Fruit fly (Drosophila melanogaster) whole organism, pupa: ENCODE data around the gene CG9582.

Experiments used
- CG10348 ChIP-seq: fragments of 200-800 bp; sonication (Bioruptor generic); IDR thresholded peaks from 2 replicates; pipeline ENCODE4 v1.3.6; 2022; ENCODE audit warnings: missing biosample characterization, missing genetic modification characterization
- CG12605 ChIP-seq: fragments of 200-800 bp; sonication (Bioruptor generic); IDR thresholded peaks from 2 replicates; pipeline ENCODE4 v1.3.6; 2022; ENCODE audit warnings: missing biosample characterization, missing genetic modification characterization
- CG13204 ChIP-seq: fragments of 200-800 bp; sonication (Bioruptor generic); optimal IDR thresholded peaks from 2 replicates; lab custom pipeline; 2018; ENCODE audit warnings: missing biosample characterization, mild to moderate bottlenecking, missing genetic modification characterization, moderate library complexity
- CG14655 ChIP-seq: fragments of 200-800 bp; sonication (Bioruptor generic); optimal IDR thresholded peaks from 3 replicates; lab custom pipeline; 2017; ENCODE audit warnings: mild to moderate bottlenecking, missing biosample characterization, missing genetic modification reagents, missing genetic modification characterization
- CG15710 ChIP-seq: fragments of 200-800 bp; sonication (Bioruptor generic); optimal IDR thresholded peaks from 2 replicates; lab custom pipeline; 2018; ENCODE audit warnings: missing biosample characterization, mild to moderate bottlenecking, missing genetic modification characterization, moderate library complexity
- CG17806 ChIP-seq: fragments of 200-800 bp; sonication (Bioruptor generic); optimal IDR thresholded peaks from 2 replicates; lab custom pipeline; 2018; ENCODE audit warnings: missing biosample characterization, mild to moderate bottlenecking, missing genetic modification characterization, moderate library complexity
- CG32121 ChIP-seq: fragments of 200-800 bp; sonication (Bioruptor generic); IDR thresholded peaks from 2 replicates; pipeline ENCODE4 v1.3.6; 2022; ENCODE audit warnings: missing biosample characterization, missing genetic modification characterization
- CG34367 ChIP-seq: fragments of 200-800 bp; sonication (Bioruptor generic); optimal IDR thresholded peaks from 2 replicates; lab custom pipeline; 2018; ENCODE audit warnings: missing biosample characterization, mild to moderate bottlenecking, missing genetic modification characterization
- CG4496 ChIP-seq: fragments of 200-800 bp; sonication (Bioruptor generic); IDR thresholded peaks from 3 replicates; pipeline ENCODE4 v1.3.6; 2022; ENCODE audit warnings: missing biosample characterization, missing genetic modification characterization
- CG8159 ChIP-seq: fragments of 200-800 bp; sonication (Bioruptor generic); optimal IDR thresholded peaks from 3 replicates; lab custom pipeline; 2018; ENCODE audit warnings: missing biosample characterization, mild to moderate bottlenecking, missing genetic modification characterization, moderate library complexity
- CG8301 ChIP-seq: fragments of 200-800 bp; sonication (Bioruptor generic); optimal IDR thresholded peaks from 2 replicates; lab custom pipeline; 2018; ENCODE audit warnings: missing biosample characterization, mild to moderate bottlenecking, missing genetic modification characterization
- CG9948 ChIP-seq: fragments of 200-800 bp; sonication (Bioruptor generic); optimal IDR thresholded peaks from 2 replicates; lab custom pipeline; 2018; ENCODE audit warnings: missing biosample characterization, mild to moderate bottlenecking, missing genetic modification characterization, moderate library complexity
- D1 ChIP-seq: fragments of 200-800 bp; sonication (Bioruptor generic); optimal IDR thresholded peaks from 2 replicates; lab custom pipeline; 2018; ENCODE audit warnings: missing biosample characterization, mild to moderate bottlenecking, missing genetic modification characterization, moderate library complexity
- EcR ChIP-seq: fragments of 200-800 bp; sonication (Bioruptor generic); optimal IDR thresholded peaks from 3 replicates; lab custom pipeline; 2019; ENCODE audit warnings: missing biosample characterization, missing genetic modification characterization, mild to moderate bottlenecking, moderate library complexity, missing genetic modification reagents
- Ets98B ChIP-seq: fragments of 200-800 bp; sonication (Bioruptor generic); IDR thresholded peaks from 2 replicates; pipeline ENCODE4 v1.3.6; 2022; ENCODE audit warnings: missing biosample characterization, missing genetic modification characterization
- Pif1A ChIP-seq: fragments of 200-800 bp; sonication (Bioruptor generic); optimal IDR thresholded peaks from 3 replicates; lab custom pipeline; 2016; ENCODE audit warnings: missing biosample characterization, missing genetic modification characterization
- Pif1B ChIP-seq: fragments of 200-800 bp; sonication (Bioruptor generic); optimal IDR thresholded peaks from 3 replicates; lab custom pipeline; 2016; ENCODE audit warnings: missing biosample characterization, missing genetic modification characterization
- Snoo ChIP-seq: fragments of 200-800 bp; sonication (Bioruptor generic); optimal IDR thresholded peaks from 3 replicates; lab custom pipeline; 2017; ENCODE audit warnings: missing biosample characterization, mild to moderate bottlenecking, missing genetic modification characterization, inconsistent platforms
- fd96Ca ChIP-seq: fragments of 200-800 bp; sonication (Bioruptor generic); IDR thresholded peaks from 3 replicates; pipeline ENCODE4 v1.3.6; 2022; ENCODE audit warnings: missing biosample characterization, missing genetic modification characterization
- gl ChIP-seq: fragments of 200-800 bp; sonication (Bioruptor generic); optimal IDR thresholded peaks from 2 replicates; lab custom pipeline; 2018; ENCODE audit warnings: missing biosample characterization, mild to moderate bottlenecking, missing genetic modification characterization
- rn ChIP-seq: fragments of 200-800 bp; sonication (Bioruptor generic); IDR thresholded peaks from 2 replicates; pipeline ENCODE4 v1.3.6; 2022; ENCODE audit warnings: missing biosample characterization, missing genetic modification characterization

The CG9582 gene

DNA sequence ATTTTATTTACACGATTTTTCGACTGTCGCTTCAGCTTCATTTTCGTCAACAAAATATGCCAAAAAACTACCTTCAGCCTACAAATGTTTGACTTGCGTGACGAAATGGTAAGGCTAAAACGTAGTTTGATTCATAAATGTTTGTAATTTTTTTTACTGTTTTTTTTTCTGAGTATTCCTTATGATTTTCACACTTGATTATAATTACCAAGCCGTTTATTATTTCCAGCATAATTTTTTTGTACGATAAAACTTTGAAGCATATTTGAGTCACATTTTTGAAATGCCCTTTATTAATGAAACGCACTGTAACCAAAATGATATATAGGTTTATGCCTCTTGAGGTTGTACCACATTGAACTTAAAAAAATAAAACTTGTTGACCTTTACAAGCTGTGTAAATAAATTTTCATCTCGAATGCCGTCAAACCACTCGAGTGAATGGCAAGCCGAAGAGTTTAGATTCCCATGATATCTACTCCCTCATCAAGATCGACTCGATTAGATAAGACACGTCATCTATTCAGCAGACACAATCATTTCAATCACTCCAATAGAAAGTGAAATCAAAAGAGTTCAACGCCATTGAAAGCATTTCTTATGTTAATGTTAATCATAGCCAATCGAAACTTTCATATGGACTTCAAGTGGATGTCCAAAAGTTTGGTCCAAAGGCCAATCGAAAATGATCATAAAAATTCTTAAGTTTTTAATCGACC is 48.9 kb downstream of the CG9582 start:
- TF ChIP-seq CG4496 (GFP tag; lab: Robert Waterston, UW): no peak
- TF ChIP-seq CG8159 (tag; lab: Kevin White, UChicago): no peak
- no peak for TF ChIP-seq rn
- TF ChIP-seq D1: no peak
- no peak for TF ChIP-seq Ets98B (GFP tag; lab: Robert Waterston, UW)
- TF ChIP-seq CG17806: no peak
- no peak for TF ChIP-seq Pif1B (GFP tag; lab: Kevin White, UChicago)
- TF ChIP-seq Pif1A (GFP tag; lab: Kevin White, UChicago): no peak
- no peak for TF ChIP-seq CG13204
- TF ChIP-seq CG12605 (GFP tag; lab: Robert Waterston, UW): no peak
- no peak for TF ChIP-seq CG32121 (GFP tag; lab: Robert Waterston, UW)
- TF ChIP-seq CG34367 (tag; lab: Kevin White, UChicago): no peak
- TF ChIP-seq CG14655 (GFP tag; lab: Kevin White, UChicago): no peak
- no peak for TF ChIP-seq CG8301 (tag; lab: Kevin White, UChicago)
- no peak for TF ChIP-seq fd96Ca
- TF ChIP-seq CG10348: no peak
- no peak for TF ChIP-seq Snoo (tag; lab: Kevin White, UChicago)
- TF ChIP-seq gl (tag; lab: Kevin White, UChicago): no peak
- no peak for TF ChIP-seq EcR (GFP tag; lab: Kevin White, UChicago)
- TF ChIP-seq CG15710 (tag; lab: Kevin White, UChicago): no peak

DNA sequence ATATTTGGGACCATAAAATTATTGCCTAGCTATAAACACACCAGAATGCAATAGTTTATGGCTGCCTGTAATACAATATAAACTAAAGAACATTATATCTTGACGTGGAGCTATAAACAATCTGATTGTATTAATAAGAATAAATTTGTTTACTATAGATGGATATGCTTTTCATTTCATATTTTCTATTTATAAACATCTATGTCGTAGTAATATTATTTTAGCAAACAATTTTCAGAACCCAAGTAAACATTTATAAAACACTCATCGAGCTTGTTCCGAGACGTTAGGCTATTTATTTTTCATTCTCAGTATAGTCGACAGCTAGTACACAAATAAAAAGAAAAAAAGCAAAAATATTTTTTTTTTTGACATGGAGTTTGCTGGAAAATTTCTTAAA is 51.3 kb downstream of the CG9582 start, which contains the start of gene CG18662:
CG18662 (plus strand) TSS at position 301 of the 400 bp plus-strand sequence.
- TF ChIP-seq rn (no peak), Pif1B (GFP tag; lab: Kevin White, UChicago) (no peak)

DNA sequence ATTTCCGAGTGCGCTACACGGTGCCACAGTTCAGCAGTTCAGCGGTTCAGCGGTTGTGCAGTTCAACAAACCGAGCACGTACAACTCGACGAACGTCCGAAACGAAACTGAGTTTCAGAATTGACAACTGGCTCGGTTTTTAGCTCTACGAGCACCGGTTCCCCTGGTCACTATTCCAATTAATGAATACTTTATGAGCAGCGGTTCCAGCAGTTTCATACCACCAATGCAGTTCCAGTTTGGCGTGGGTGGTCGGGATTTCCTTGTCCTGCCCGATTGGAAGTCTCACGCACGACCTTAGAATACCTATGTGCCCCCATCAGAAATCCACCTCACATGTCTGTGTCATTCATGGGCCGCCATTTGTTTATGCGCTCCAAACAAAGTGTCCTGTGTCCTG is 56.3 kb downstream of the CG9582 start, which contains the start of gene CG9541:
CG9541 (minus strand) TSS at position 101 of the 400 bp plus-strand sequence.
- no peak for TF ChIP-seq EcR (GFP tag; lab: Kevin White, UChicago)
- no peak for TF ChIP-seq gl (tag; lab: Kevin White, UChicago)
- no peak for TF ChIP-seq Snoo (tag; lab: Kevin White, UChicago)
- no peak for TF ChIP-seq CG9948 (tag; lab: Kevin White, UChicago)
- TF ChIP-seq CG8159 (tag; lab: Kevin White, UChicago): no peak
- TF ChIP-seq CG13204: no peak
- TF ChIP-seq CG32121 (GFP tag; lab: Robert Waterston, UW): no peak
- no peak for TF ChIP-seq CG34367 (tag; lab: Kevin White, UChicago)
- no peak for TF ChIP-seq CG8301 (tag; lab: Kevin White, UChicago)
- no peak for TF ChIP-seq Pif1B (GFP tag; lab: Kevin White, UChicago)
- no peak for TF ChIP-seq CG17806
- no peak for TF ChIP-seq CG12605 (GFP tag; lab: Robert Waterston, UW)
- TF ChIP-seq Ets98B (GFP tag; lab: Robert Waterston, UW): no peak
- TF ChIP-seq rn: no peak
- TF ChIP-seq CG10348: no peak
- TF ChIP-seq fd96Ca: no peak
- TF ChIP-seq D1: no peak

DNA sequence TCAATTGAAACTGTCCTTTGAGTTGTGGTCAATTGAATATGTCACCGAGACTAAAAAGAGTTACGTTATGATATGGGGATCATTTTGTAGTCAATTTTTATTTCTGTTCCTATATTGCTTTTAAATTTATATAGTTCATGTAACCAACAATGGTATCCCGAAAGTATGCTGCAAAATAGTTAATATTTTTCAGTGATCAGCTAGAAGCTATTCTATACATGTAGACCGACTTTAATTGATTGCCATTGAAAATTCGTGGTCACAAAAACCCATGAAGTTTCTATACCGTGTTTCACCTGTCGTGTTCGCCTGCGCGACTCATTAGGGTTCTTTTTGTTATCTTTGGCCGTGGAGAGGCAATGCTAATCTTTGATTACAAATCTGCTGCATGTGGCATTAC is 57.1 kb downstream of the CG9582 start:
- TF ChIP-seq Pif1A (GFP tag; lab: Kevin White, UChicago) (no peak), fd96Ca (no peak), CG12605 (GFP tag; lab: Robert Waterston, UW) (no peak), D1 (no peak), CG10348 (no peak), CG13204 (no peak), CG8301 (tag; lab: Kevin White, UChicago) (no peak), CG15710 (tag; lab: Kevin White, UChicago) (no peak), rn (no peak), CG32121 (GFP tag; lab: Robert Waterston, UW) (no peak), Snoo (tag; lab: Kevin White, UChicago) (no peak), gl (tag; lab: Kevin White, UChicago) (no peak), Pif1B (GFP tag; lab: Kevin White, UChicago) (no peak), CG8159 (tag; lab: Kevin White, UChicago) (no peak), CG4496 (GFP tag; lab: Robert Waterston, UW) (no peak), EcR (GFP tag; lab: Kevin White, UChicago) (no peak), CG14655 (GFP tag; lab: Kevin White, UChicago) (no peak), CG17806 (no peak), CG34367 (tag; lab: Kevin White, UChicago) (no peak), CG9948 (tag; lab: Kevin White, UChicago) (no peak)
